Worm (Caenorhabditis elegans) whole organism, young adult: ENCODE data around the gene tmed-13.

ENCODE experiments used
- B0019.2 ChIP-seq: fragments of 200-800 bp; sonication (Bioruptor generic); conservative IDR thresholded peaks from 2 replicates; pipeline ENCODE4 v1.3.6; 2022; ENCODE audit warnings: missing genetic modification reagents, missing genetic modification characterization, missing compliant biosample characterization
- B0035.1 ChIP-seq: sonication (generic microtip); optimal IDR thresholded peaks from 2 replicates; lab custom pipeline; 2016; ENCODE audit warnings: missing genetic modification characterization, mild to moderate bottlenecking, missing compliant biosample characterization, missing genotype, missing genetic modification reagents
- B0336.3 ChIP-seq: fragments of 200-800 bp; sonication (Bioruptor generic); IDR thresholded peaks from 2 replicates; pipeline ENCODE4 v1.3.6; 2022; ENCODE audit warnings: missing genetic modification characterization, missing compliant biosample characterization
- C06A6.2 ChIP-seq: fragments of 200-800 bp; sonication (Bioruptor generic); conservative IDR thresholded peaks from 2 replicates; pipeline ENCODE4 v1.3.6; 2022; ENCODE audit warnings: missing genetic modification characterization, missing compliant biosample characterization
- F10E7.11 ChIP-seq: sonication (generic microtip); optimal IDR thresholded peaks from 2 replicates; lab custom pipeline; 2017; ENCODE audit warnings: mild to moderate bottlenecking, missing genetic modification characterization, moderate library complexity, missing compliant biosample characterization
- F23B12.7 ChIP-seq: sonication (generic microtip); optimal IDR thresholded peaks from 2 replicates; lab custom pipeline; 2017; ENCODE audit warnings: missing genetic modification characterization, mild to moderate bottlenecking, missing compliant biosample characterization, antibody characterized with exemption, moderate library complexity; ENCODE audit not compliant: insufficient read depth
- F52B5.7 ChIP-seq: sonication (generic microtip); optimal IDR thresholded peaks from 2 replicates; lab custom pipeline; 2016; ENCODE audit warnings: mild to moderate bottlenecking, missing genetic modification characterization, missing compliant biosample characterization
- F57A8.1 ChIP-seq: fragments of 200-800 bp; sonication (Bioruptor generic); optimal IDR thresholded peaks from 2 replicates; lab custom pipeline; 2018; ENCODE audit warnings: mild to moderate bottlenecking, missing genetic modification characterization, moderate library complexity, missing compliant biosample characterization
- K11D2.4 ChIP-seq: fragments of 200-800 bp; sonication (Bioruptor generic); IDR thresholded peaks from 2 replicates; pipeline ENCODE4 v1.3.6; 2022; ENCODE audit warnings: missing genetic modification reagents, missing genetic modification characterization, missing compliant biosample characterization
- ama-1 ChIP-seq, 3 experiments: fragments of 150-350 bp in 1 of 3; sonication (generic microtip) in 2 of 3; optimal IDR thresholded peaks; 2 replicates each; lab custom pipeline; 2014 to 2018; ENCODE audit warnings: missing biosample characterization in 2 of 3, missing genetic modification characterization in 2 of 3, missing genetic modification reagents in 2 of 3
- aptf-3 ChIP-seq: fragments of 200-800 bp; sonication (Bioruptor generic); IDR thresholded peaks from 2 replicates; pipeline ENCODE4 v1.3.6; 2022; ENCODE audit warnings: missing genetic modification characterization, missing compliant biosample characterization
- atf-7 ChIP-seq: sonication (generic microtip); optimal IDR thresholded peaks from 2 replicates; lab custom pipeline; 2017; ENCODE audit warnings: mild to moderate bottlenecking, missing genetic modification characterization, missing compliant biosample characterization
- athp-1 ChIP-seq: sonication (generic microtip); optimal IDR thresholded peaks from 2 replicates; lab custom pipeline; 2017; ENCODE audit warnings: mild to moderate bottlenecking, missing genetic modification characterization, missing compliant biosample characterization
- attf-5 ChIP-seq: fragments of 200-800 bp; sonication (Bioruptor generic); optimal IDR thresholded peaks from 2 replicates; lab custom pipeline; 2018; ENCODE audit warnings: mild to moderate bottlenecking, missing genetic modification characterization, missing compliant biosample characterization
- ccch-3 ChIP-seq: fragments of 200-800 bp; sonication (Bioruptor generic); optimal IDR thresholded peaks from 2 replicates; lab custom pipeline; 2018; ENCODE audit warnings: mild to moderate bottlenecking, missing genetic modification characterization, missing compliant biosample characterization
- cebp-1 ChIP-seq, 2 experiments: fragments of 200-800 bp in 1 of 2; sonication (Bioruptor generic) in 1 of 2; sonication (generic microtip) in 1 of 2; IDR thresholded peaks in 1 of 2; optimal IDR thresholded peaks in 1 of 2; 2 replicates each; pipeline versions ENCODE4 v1.3.6 to Lab custom; 2017 to 2022; ENCODE audit warnings: missing compliant biosample characterization in 2 of 2, missing genetic modification characterization in 2 of 2, mild to moderate bottlenecking in 1 of 2, missing genetic modification reagents in 1 of 2, moderate library complexity in 1 of 2
- cebp-2 ChIP-seq: fragments of 200-800 bp; sonication (Bioruptor generic); IDR thresholded peaks from 2 replicates; pipeline ENCODE4 v1.3.6; 2022; ENCODE audit warnings: missing genetic modification characterization, missing compliant biosample characterization
- ceh-27 ChIP-seq: fragments of 200-800 bp; sonication (Bioruptor generic); optimal IDR thresholded peaks from 2 replicates; lab custom pipeline; 2018; ENCODE audit warnings: mild to moderate bottlenecking, missing genetic modification characterization, moderate library complexity, missing compliant biosample characterization
- ceh-79 ChIP-seq: sonication (generic microtip); optimal IDR thresholded peaks from 2 replicates; lab custom pipeline; 2017; ENCODE audit warnings: mild to moderate bottlenecking, missing genetic modification characterization, missing compliant biosample characterization
- die-1 ChIP-seq: sonication (generic microtip); optimal IDR thresholded peaks from 2 replicates; lab custom pipeline; 2016; ENCODE audit warnings: missing genotype, mild to moderate bottlenecking, missing genetic modification characterization, missing compliant biosample characterization
- dox-1 ChIP-seq: fragments of 200-800 bp; sonication (Bioruptor generic); IDR thresholded peaks from 2 replicates; pipeline ENCODE4 v1.3.6; 2022; ENCODE audit warnings: missing genetic modification reagents, missing genetic modification characterization, missing compliant biosample characterization
- dpff-1 ChIP-seq: sonication (generic microtip); optimal IDR thresholded peaks from 2 replicates; lab custom pipeline; 2017; ENCODE audit warnings: mild to moderate bottlenecking, missing genetic modification characterization, missing compliant biosample characterization
- egl-18 ChIP-seq: fragments of 200-800 bp; sonication (Bioruptor generic); IDR thresholded peaks from 2 replicates; pipeline ENCODE4 v1.3.6; 2022; ENCODE audit warnings: missing genetic modification reagents, missing genetic modification characterization, missing compliant biosample characterization
- hmg-1.2 ChIP-seq: fragments of 200-800 bp; sonication (Bioruptor generic); IDR thresholded peaks from 2 replicates; pipeline ENCODE4 v1.3.6; 2022; ENCODE audit warnings: missing genetic modification reagents, missing genetic modification characterization, missing compliant biosample characterization
- hmg-20 ChIP-seq: fragments of 200-800 bp; sonication (Bioruptor generic); IDR thresholded peaks from 2 replicates; pipeline ENCODE4 v1.3.6; 2022; ENCODE audit warnings: missing genetic modification reagents, missing genetic modification characterization, missing compliant biosample characterization
- hrde-1 ChIP-seq: sonication (generic microtip); optimal IDR thresholded peaks from 2 replicates; lab custom pipeline; 2016; ENCODE audit warnings: missing genetic modification characterization, mild to moderate bottlenecking, missing compliant biosample characterization, moderate library complexity, missing genotype, missing genetic modification reagents, borderline replicate concordance
- let-526 ChIP-seq: fragments of 200-800 bp; sonication (Bioruptor generic); IDR thresholded peaks from 2 replicates; pipeline ENCODE4 v1.3.6; 2022; ENCODE audit warnings: missing genetic modification reagents, missing genetic modification characterization, missing compliant biosample characterization
- let-607 ChIP-seq, 2 experiments: fragments of 200-800 bp in 1 of 2; sonication (Bioruptor generic) in 1 of 2; sonication (generic microtip) in 1 of 2; optimal IDR thresholded peaks; 2 replicates each; lab custom pipeline; 2016 to 2018; ENCODE audit warnings: mild to moderate bottlenecking in 2 of 2, missing compliant biosample characterization in 2 of 2, missing genetic modification characterization in 2 of 2, moderate library complexity in 2 of 2, missing genotype in 1 of 2
- lir-1 ChIP-seq: fragments of 200-800 bp; sonication (Bioruptor generic); conservative IDR thresholded peaks from 2 replicates; pipeline ENCODE4 v1.3.6; 2022; ENCODE audit warnings: missing genetic modification reagents, missing genetic modification characterization, missing compliant biosample characterization
- lsl-1 ChIP-seq: fragments of 200-800 bp; sonication (Bioruptor generic); optimal IDR thresholded peaks from 2 replicates; lab custom pipeline; 2018; ENCODE audit warnings: mild to moderate bottlenecking, missing genetic modification characterization, moderate library complexity, missing compliant biosample characterization
- lsy-27 ChIP-seq: sonication (generic microtip); optimal IDR thresholded peaks from 2 replicates; lab custom pipeline; 2017; ENCODE audit warnings: missing genetic modification characterization, mild to moderate bottlenecking, missing compliant biosample characterization, antibody characterized with exemption, missing genotype, borderline replicate concordance; ENCODE audit not compliant: insufficient read depth
- madf-3 ChIP-seq: fragments of 200-800 bp; sonication (Bioruptor generic); IDR thresholded peaks from 2 replicates; pipeline ENCODE4 v1.3.6; 2022; ENCODE audit warnings: missing genetic modification reagents, missing genetic modification characterization, missing compliant biosample characterization
- mcd-1 ChIP-seq: fragments of 200-800 bp; sonication (Bioruptor generic); IDR thresholded peaks from 2 replicates; pipeline ENCODE4 v1.3.6; 2022; ENCODE audit warnings: missing genetic modification reagents, missing genetic modification characterization, missing compliant biosample characterization
- mes-4 ChIP-seq: sonication (generic microtip); optimal IDR thresholded peaks from 2 replicates; lab custom pipeline; 2016; ENCODE audit warnings: missing genotype, missing genetic modification characterization, missing compliant biosample characterization
- mxl-1 ChIP-seq: sonication (generic microtip); optimal IDR thresholded peaks from 2 replicates; lab custom pipeline; 2016; ENCODE audit warnings: missing genetic modification characterization, missing compliant biosample characterization
- nfyb-1 ChIP-seq: fragments of 200-800 bp; sonication (Bioruptor generic); IDR thresholded peaks from 2 replicates; pipeline ENCODE4 v1.3.6; 2022; ENCODE audit warnings: missing genetic modification reagents, missing genetic modification characterization, missing compliant biosample characterization
- nhr-179 ChIP-seq: sonication (generic microtip); optimal IDR thresholded peaks from 2 replicates; lab custom pipeline; 2016; ENCODE audit warnings: mild to moderate bottlenecking, missing genetic modification characterization, missing compliant biosample characterization
- repo-1 ChIP-seq: sonication (generic microtip); optimal IDR thresholded peaks from 2 replicates; lab custom pipeline; 2017; ENCODE audit warnings: mild to moderate bottlenecking, missing genetic modification characterization, missing compliant biosample characterization
- rpc-1 ChIP-seq, 2 experiments: fragments of 150-350 bp in 1 of 2; sonication (generic microtip) in 1 of 2; optimal IDR thresholded peaks; 2 replicates each; lab custom pipeline; 2014 to 2018; ENCODE audit warnings: missing biosample characterization in 1 of 2, missing genetic modification characterization in 1 of 2, missing genetic modification reagents in 1 of 2, missing genotype in 1 of 2
- sea-2 ChIP-seq: fragments of 200-800 bp; sonication (Bioruptor generic); IDR thresholded peaks from 2 replicates; pipeline ENCODE4 v1.3.6; 2022; ENCODE audit warnings: missing genetic modification characterization, missing compliant biosample characterization
- snpc-1.1 ChIP-seq: sonication (generic microtip); optimal IDR thresholded peaks from 2 replicates; lab custom pipeline; 2017; ENCODE audit warnings: missing genetic modification characterization, mild to moderate bottlenecking, missing compliant biosample characterization, antibody characterized with exemption, moderate library complexity, missing genotype, missing genetic modification reagents; ENCODE audit not compliant: insufficient read depth
- snpc-1.3 ChIP-seq: sonication (generic microtip); optimal IDR thresholded peaks from 2 replicates; lab custom pipeline; 2017; ENCODE audit warnings: missing genetic modification characterization, mild to moderate bottlenecking, missing compliant biosample characterization, antibody characterized with exemption, moderate library complexity, missing genotype, missing genetic modification reagents; ENCODE audit not compliant: insufficient read depth
- ztf-18 ChIP-seq: sonication (generic microtip); optimal IDR thresholded peaks from 2 replicates; lab custom pipeline; 2016; ENCODE audit warnings: missing genotype, mild to moderate bottlenecking, missing genetic modification characterization, missing compliant biosample characterization
- ztf-25 ChIP-seq: fragments of 200-800 bp; sonication (Bioruptor generic); IDR thresholded peaks from 2 replicates; pipeline ENCODE4 v1.3.6; 2022; ENCODE audit warnings: missing genetic modification reagents, missing genetic modification characterization, missing compliant biosample characterization

tmed-13 gene

ce11 chrIV:6480978-6481377 is 9.8 kb upstream of the tmed-13 start (continued):
- TF ChIP-seq hmg-1.2 (GFP tag; lab: Robert Waterston, UW) (peak; percentile 64), snpc-1.1 (tag; lab: Kevin White, UChicago) (peak; percentile 42), rpc-1 (optimal IDR thresholded peaks at IDR 0.05; lab: Kevin White, UChicago) (peak; percentile 71), rpc-1 (tag; optimal IDR thresholded peaks at IDR 0.05; lab: Kevin White, UChicago) (peak; percentile 88), F10E7.11 (tag; lab: Kevin White, UChicago) (no peak), sea-2 (GFP tag; lab: Robert Waterston, UW) (no peak), cebp-1 (GFP tag; IDR thresholded peaks at IDR 0.05; lab: Robert Waterston, UW) (no peak), cebp-1 (tag; optimal IDR thresholded peaks at IDR 0.05; lab: Kevin White, UChicago) (peak; percentile 64), egl-18 (no peak), cebp-2 (GFP tag; lab: Robert Waterston, UW) (no peak), nfyb-1 (peak; percentile 78), ztf-25 (GFP tag; lab: Robert Waterston, UW) (no peak), lsl-1 (GFP tag; lab: Kevin White, UChicago) (peak; percentile 41), F23B12.7 (tag; lab: Kevin White, UChicago) (peak; percentile 67), repo-1 (tag; lab: Kevin White, UChicago) (peak; percentile 43), let-526 (GFP tag; lab: Robert Waterston, UW) (peak; percentile 72; the same call in 1 of the 2 replicates), dpff-1 (tag; lab: Kevin White, UChicago) (no peak), let-607 (tag; optimal IDR thresholded peaks at IDR 0.05; lab: Kevin White, UChicago) (peak in 1 of 2 experiments; percentile 20), aptf-3 (no peak), ccch-3 (no peak), ceh-79 (peak; percentile 57), mes-4 (tag; lab: Kevin White, UChicago) (peak; percentile 32), athp-1 (peak; percentile 50), F57A8.1 (GFP tag; lab: Kevin White, UChicago) (no peak), mcd-1 (peak; percentile 62), hmg-20 (GFP tag; lab: Robert Waterston, UW) (0 out of 2 replicates have a peak, but pooled peaks have one; percentile 45), F52B5.7 (no peak), ztf-18 (tag; lab: Kevin White, UChicago) (peak; percentile 62), ceh-27 (peak; percentile 60), nhr-179 (tag; lab: Kevin White, UChicago) (no peak), hrde-1 (tag; lab: Kevin White, UChicago) (peak; percentile 27)

DNA sequence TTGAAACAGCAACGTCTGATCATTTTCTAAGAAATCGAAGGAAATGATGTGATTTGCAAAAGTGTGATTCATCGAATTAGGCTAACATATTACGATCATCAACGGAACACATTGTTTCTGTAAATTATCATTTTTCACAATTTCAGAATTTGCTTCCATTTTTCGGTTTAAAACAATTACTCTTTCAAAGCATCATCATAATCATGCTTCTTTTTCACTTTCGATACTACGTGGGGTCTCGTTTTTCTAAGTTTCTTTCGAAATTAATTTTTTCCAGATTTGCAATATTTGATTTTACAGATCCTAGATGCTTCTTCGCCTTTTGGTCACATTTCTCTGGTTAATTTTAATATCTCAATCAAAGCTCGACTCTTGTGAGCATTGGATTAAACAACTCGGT is 9.0 kb upstream of the tmed-13 start, which contains the start of gene tyr-6:
Gene tyr-6 (plus strand): TSS at position 301 of the 400 bp plus-strand sequence.
- TF ChIP-seq dox-1 (GFP tag; lab: Robert Waterston, UW) (no peak), dpff-1 (tag; lab: Kevin White, UChicago) (no peak), F52B5.7 (no peak), C06A6.2 (GFP tag; lab: Robert Waterston, UW) (no peak), atf-7 (tag; lab: Kevin White, UChicago) (no peak), ama-1 (optimal IDR thresholded peaks at IDR 0.05; lab: Kevin White, UChicago) (no peak), ama-1 (GFP tag; optimal IDR thresholded peaks at IDR 0.05; lab: Kevin White, UChicago) (no peak), mxl-1 (tag; lab: Kevin White, UChicago) (no peak), K11D2.4 (GFP tag; lab: Robert Waterston, UW) (no peak), mes-4 (tag; lab: Kevin White, UChicago) (no peak), B0019.2 (GFP tag; lab: Robert Waterston, UW) (no peak), die-1 (tag; lab: Kevin White, UChicago) (no peak), lsy-27 (tag; lab: Kevin White, UChicago) (no peak), madf-3 (GFP tag; lab: Robert Waterston, UW) (no peak), let-526 (GFP tag; lab: Robert Waterston, UW) (no peak), lir-1 (no peak), B0336.3 (GFP tag; lab: Robert Waterston, UW) (no peak), aptf-3 (no peak), B0035.1 (tag; lab: Kevin White, UChicago) (no peak), snpc-1.3 (tag; lab: Kevin White, UChicago) (no peak), attf-5 (GFP tag; lab: Kevin White, UChicago) (no peak)
